Worm (Caenorhabditis elegans): ENCODE results near the gene sam-10.

ce11 chrII:13310230-13310629, 20.1 kb downstream of the sam-10 start:
- TF ChIP-seq unc-62 (GFP tag; optimal IDR thresholded peaks at IDR 0.05) (no peak), Y79H2A.3 (GFP tag; conservative IDR thresholded peaks at IDR 0.05) (no peak), madf-8 (GFP tag; conservative IDR thresholded peaks at IDR 0.05) (no peak), ama-1 (optimal IDR thresholded peaks at IDR 0.05) (no peak), ama-1 (GFP tag; optimal IDR thresholded peaks at IDR 0.05) (no peak), tlf-1 (GFP tag; optimal IDR thresholded peaks at IDR 0.05) (no peak), lsl-1 (GFP tag; optimal IDR thresholded peaks at IDR 0.05) (no peak), ceh-40 (GFP tag; IDR thresholded peaks at IDR 0.05) (no peak), B0261.1 (tag; optimal IDR thresholded peaks at IDR 0.05) (no peak), lin-35 (GFP tag; optimal IDR thresholded peaks at IDR 0.05) (no peak), B0336.3 (GFP tag; IDR thresholded peaks at IDR 0.05) (no peak)

Data from whole organism, young adult.